Fruit fly (Drosophila melanogaster) whole organism, embryonic: ENCODE results near the gene CG42673.

Experiments used
- C15 ChIP-seq: fragments of 200-800 bp; sonication (Bioruptor generic); IDR thresholded peaks from 3 replicates; pipeline ENCODE4 v1.3.6; 2022; ENCODE audit warnings: missing biosample characterization, missing genetic modification characterization
- CG31224 ChIP-seq: fragments of 200-800 bp; sonication (Bioruptor generic); IDR thresholded peaks from 2 replicates; pipeline ENCODE4 v1.3.6; 2022; ENCODE audit warnings: missing biosample characterization, missing genetic modification characterization
- CG34376 ChIP-seq: fragments of 200-800 bp; sonication (Bioruptor generic); optimal IDR thresholded peaks from 2 replicates; lab custom pipeline; 2018; ENCODE audit warnings: missing biosample characterization, mild to moderate bottlenecking, missing genetic modification characterization
- CG34422 ChIP-seq: fragments of 200-800 bp; sonication (Bioruptor generic); IDR thresholded peaks from 3 replicates; pipeline ENCODE4 v1.3.6; 2022; ENCODE audit warnings: missing biosample characterization, missing genetic modification characterization
- Ptx1 ChIP-seq: fragments of 200-800 bp; sonication (Bioruptor generic); IDR thresholded peaks from 2 replicates; pipeline ENCODE4 v1.3.6; 2022; ENCODE audit warnings: missing biosample characterization, missing genetic modification characterization
- danr ChIP-seq: fragments of 200-800 bp; sonication (Bioruptor generic); IDR thresholded peaks from 2 replicates; pipeline ENCODE4 v1.3.6; 2022; ENCODE audit warnings: missing biosample characterization, missing genetic modification characterization
- dysf ChIP-seq: fragments of 200-800 bp; sonication (Bioruptor generic); IDR thresholded peaks from 3 replicates; pipeline ENCODE4 v1.3.6; 2022; ENCODE audit warnings: missing biosample characterization, missing genetic modification characterization
- esg ChIP-seq: fragments of 200-800 bp; sonication (Bioruptor generic); conservative IDR thresholded peaks from 2 replicates; pipeline ENCODE4 v1.3.6; 2022; ENCODE audit warnings: missing biosample characterization, missing genetic modification characterization
- ewg ChIP-seq: fragments of 200-800 bp; sonication (Bioruptor generic); optimal IDR thresholded peaks from 3 replicates; lab custom pipeline; 2017; ENCODE audit warnings: mild to moderate bottlenecking, missing biosample characterization, missing genetic modification reagents, missing genetic modification characterization
- exex ChIP-seq: fragments of 200-800 bp; sonication (Bioruptor generic); optimal IDR thresholded peaks from 4 replicates; lab custom pipeline; 2018; ENCODE audit warnings: missing biosample characterization, mild to moderate bottlenecking, missing genetic modification characterization, moderate library complexity
- inv ChIP-seq: fragments of 200-800 bp; sonication (Bioruptor generic); IDR thresholded peaks from 2 replicates; pipeline ENCODE4 v1.3.6; 2022; ENCODE audit warnings: missing biosample characterization, missing genetic modification characterization; ENCODE audit not compliant: partially characterized antibody
- kah ChIP-seq: fragments of 200-800 bp; sonication (Bioruptor generic); optimal IDR thresholded peaks from 2 replicates; lab custom pipeline; 2018; ENCODE audit warnings: missing biosample characterization, mild to moderate bottlenecking, missing genetic modification characterization
- scrt ChIP-seq: fragments of 200-800 bp; sonication (Bioruptor generic); optimal IDR thresholded peaks from 2 replicates; lab custom pipeline; 2018; ENCODE audit warnings: missing biosample characterization, mild to moderate bottlenecking, missing genetic modification characterization, moderate library complexity
- stc ChIP-seq: fragments of 200-800 bp; sonication (Bioruptor generic); IDR thresholded peaks from 2 replicates; pipeline ENCODE4 v1.3.6; 2022; ENCODE audit warnings: missing biosample characterization, missing genetic modification characterization

The CG42673 gene

dm6 chr3L:9640713-9641112 is 93.7 kb downstream of the CG42673 start, which contains the start of gene CG18180:
TSS of gene CG18180 (plus strand) at chr3L:9641013.
- TF ChIP-seq stc (no peak), exex (tag; lab: Kevin White, UChicago) (peak; percentile 10)

- TF ChIP-seq scrt (peak; percentile 100), danr (no peak), C15 (GFP tag; lab: Robert Waterston, UW) (no peak), Ptx1 (GFP tag; lab: Robert Waterston, UW) (no peak), CG31224 (GFP tag; lab: Robert Waterston, UW) (peak; percentile 78), CG34376 (GFP tag; lab: Kevin White, UChicago) (no peak), kah (peak; percentile 10), dysf (GFP tag; lab: Robert Waterston, UW) (0 out of 3 replicates have a peak, but pooled peaks have one; percentile 16), ewg (GFP tag; lab: Kevin White, UChicago) (peak; percentile 85), esg (GFP tag; lab: Robert Waterston, UW) (no peak), inv (no peak), CG34422 (GFP tag; lab: Robert Waterston, UW) (peak; percentile 59; the same call in 1 of the 3 replicates)
Measured at dm6 chr3L:9643762-9644161, 96.7 kb downstream of the CG42673 start, which contains the start of gene CNMaR. TSS of gene CNMaR (plus strand) at chr3L:9644109.
